Worm (Caenorhabditis elegans) whole organism, mixed stage, embryonic: ENCODE data around the gene folt-3.

Experiments used
- M03D4.4 ChIP-seq: sonication (generic microtip); optimal IDR thresholded peaks from 2 replicates; lab custom pipeline; 2017; ENCODE audit warnings: mild to moderate bottlenecking, missing genetic modification characterization, missing compliant biosample characterization
- bed-3 ChIP-seq: fragments of 200-800 bp; sonication (Bioruptor generic); optimal IDR thresholded peaks from 3 replicates; lab custom pipeline; 2018; ENCODE audit warnings: mild to moderate bottlenecking, missing genetic modification characterization, moderate library complexity, missing compliant biosample characterization
- ceh-39 ChIP-seq: fragments of 150-350 bp; optimal IDR thresholded peaks from 2 replicates; lab custom pipeline; 2014; ENCODE audit warnings: missing biosample characterization, missing genetic modification characterization
- ceh-43 ChIP-seq: fragments of 200-800 bp; sonication (Bioruptor generic); optimal IDR thresholded peaks from 2 replicates; lab custom pipeline; 2018; ENCODE audit warnings: mild to moderate bottlenecking, missing genetic modification characterization, moderate library complexity, missing compliant biosample characterization
- ces-1 ChIP-seq: fragments of 150-350 bp; optimal IDR thresholded peaks from 2 replicates; lab custom pipeline; 2014; ENCODE audit warnings: missing biosample characterization, missing genetic modification reagents, missing genetic modification characterization
- cnd-1 ChIP-seq: fragments of 200-800 bp; sonication (Bioruptor generic); optimal IDR thresholded peaks from 2 replicates; lab custom pipeline; 2018; ENCODE audit warnings: mild to moderate bottlenecking, missing genetic modification characterization, missing compliant biosample characterization
- elt-1 ChIP-seq: sonication (generic microtip); optimal IDR thresholded peaks from 2 replicates; lab custom pipeline; 2017; ENCODE audit warnings: missing genetic modification characterization, mild to moderate bottlenecking, missing compliant biosample characterization, antibody characterized with exemption, moderate library complexity, borderline replicate concordance; ENCODE audit not compliant: insufficient read depth
- elt-3 ChIP-seq: fragments of 150-350 bp; optimal IDR thresholded peaks from 2 replicates; lab custom pipeline; 2014; ENCODE audit warnings: missing biosample characterization, missing genetic modification characterization
- ham-2 ChIP-seq: fragments of 200-800 bp; sonication (Bioruptor generic); optimal IDR thresholded peaks from 2 replicates; lab custom pipeline; 2018; ENCODE audit warnings: mild to moderate bottlenecking, missing genetic modification characterization, missing compliant biosample characterization
- hlh-1 ChIP-seq: fragments of 150-350 bp; optimal IDR thresholded peaks from 2 replicates; lab custom pipeline; 2014; ENCODE audit warnings: missing biosample characterization, missing genetic modification reagents, missing genetic modification characterization
- lin-13 ChIP-seq: fragments of 150-350 bp; optimal IDR thresholded peaks from 2 replicates; lab custom pipeline; 2014; ENCODE audit warnings: missing biosample characterization, missing genetic modification characterization
- lin-32 ChIP-seq: fragments of 200-800 bp; sonication (Bioruptor generic); optimal IDR thresholded peaks from 2 replicates; lab custom pipeline; 2018; ENCODE audit warnings: mild to moderate bottlenecking, missing genetic modification characterization, missing compliant biosample characterization
- mep-1 ChIP-seq: fragments of 150-350 bp; optimal IDR thresholded peaks from 2 replicates; lab custom pipeline; 2017; ENCODE audit warnings: missing biosample characterization, missing genetic modification reagents, missing genetic modification characterization, inconsistent platforms
- mls-2 ChIP-seq: sonication (generic microtip); optimal IDR thresholded peaks from 2 replicates; lab custom pipeline; 2016; ENCODE audit warnings: mild to moderate bottlenecking, missing genetic modification characterization, moderate library complexity, missing compliant biosample characterization
- nhr-12 ChIP-seq: fragments of 150-350 bp; optimal IDR thresholded peaks from 2 replicates; lab custom pipeline; 2014; ENCODE audit warnings: missing biosample characterization, missing genetic modification characterization
- nhr-2 ChIP-seq: fragments of 150-350 bp; optimal IDR thresholded peaks from 2 replicates; lab custom pipeline; 2014; ENCODE audit warnings: missing biosample characterization, missing genetic modification characterization
- nhr-237 ChIP-seq: fragments of 150-350 bp; optimal IDR thresholded peaks from 2 replicates; lab custom pipeline; 2014; ENCODE audit warnings: missing biosample characterization, missing genetic modification characterization
- sem-2 ChIP-seq: fragments of 200-800 bp; sonication (Bioruptor generic); optimal IDR thresholded peaks from 2 replicates; lab custom pipeline; 2018; ENCODE audit warnings: mild to moderate bottlenecking, missing genetic modification characterization, missing compliant biosample characterization
- snpc-4 ChIP-seq: fragments of 150-350 bp; optimal IDR thresholded peaks from 2 replicates; lab custom pipeline; 2014; ENCODE audit warnings: missing biosample characterization, missing genetic modification characterization
- sptf-1 ChIP-seq: sonication (generic microtip); optimal IDR thresholded peaks from 2 replicates; lab custom pipeline; 2017; ENCODE audit warnings: mild to moderate bottlenecking, missing genetic modification characterization, moderate library complexity, missing compliant biosample characterization
- tbx-8 ChIP-seq: fragments of 200-800 bp; sonication (Bioruptor generic); optimal IDR thresholded peaks from 2 replicates; lab custom pipeline; 2018; ENCODE audit warnings: mild to moderate bottlenecking, missing genetic modification characterization, moderate library complexity, missing compliant biosample characterization
- unc-120 ChIP-seq: sonication (generic microtip); optimal IDR thresholded peaks from 2 replicates; lab custom pipeline; 2017; ENCODE audit warnings: missing genetic modification characterization, missing compliant biosample characterization; ENCODE audit not compliant: poor library complexity, severe bottlenecking
- unc-39 ChIP-seq: fragments of 150-350 bp; optimal IDR thresholded peaks from 2 replicates; lab custom pipeline; 2014; ENCODE audit warnings: missing biosample characterization, missing genetic modification characterization
- unc-62 ChIP-seq: fragments of 150-350 bp; optimal IDR thresholded peaks from 2 replicates; lab custom pipeline; 2014; ENCODE audit warnings: missing biosample characterization, missing genetic modification reagents, missing genetic modification characterization
- zip-8 ChIP-seq: fragments of 150-350 bp; optimal IDR thresholded peaks from 2 replicates; lab custom pipeline; 2014; ENCODE audit warnings: missing biosample characterization, missing genetic modification characterization
- ztf-11 ChIP-seq: fragments of 150-350 bp; optimal IDR thresholded peaks from 2 replicates; lab custom pipeline; 2014; ENCODE audit warnings: missing biosample characterization, missing genetic modification characterization

Gene folt-3

ce11 chrV:7624652-7625051, 15.1 kb upstream of the folt-3 start, which contains the start of gene grsp-4:
grsp-4 (plus strand) TSS chrV:7624952.
- TF ChIP-seq nhr-12 (tag; lab: Kevin White, UChicago) (no peak), sptf-1 (tag; lab: Kevin White, UChicago) (no peak), ces-1 (GFP tag; lab: Kevin White, UChicago) (no peak), lin-13 (tag; lab: Kevin White, UChicago) (no peak), zip-8 (tag; lab: Kevin White, UChicago) (no peak), lin-32 (GFP tag; lab: Kevin White, UChicago) (no peak), ceh-39 (tag; lab: Kevin White, UChicago) (no peak), unc-120 (tag; lab: Kevin White, UChicago) (no peak)

ce11 chrV:7624152-7624551, 14.6 kb upstream of the folt-3 start, which contains the start of gene C50E3.13:
C50E3.13 (minus strand) TSS chrV:7624252.
- TF ChIP-seq mep-1 (tag; lab: Kevin White, UChicago): no peak
- no peak for TF ChIP-seq ceh-39 (tag; lab: Kevin White, UChicago)
- TF ChIP-seq cnd-1 (tag; lab: Kevin White, UChicago): no peak
- no peak for TF ChIP-seq ces-1 (GFP tag; lab: Kevin White, UChicago)
- no peak for TF ChIP-seq unc-39 (tag; lab: Kevin White, UChicago)
- TF ChIP-seq mls-2 (tag; lab: Kevin White, UChicago): no peak

DNA sequence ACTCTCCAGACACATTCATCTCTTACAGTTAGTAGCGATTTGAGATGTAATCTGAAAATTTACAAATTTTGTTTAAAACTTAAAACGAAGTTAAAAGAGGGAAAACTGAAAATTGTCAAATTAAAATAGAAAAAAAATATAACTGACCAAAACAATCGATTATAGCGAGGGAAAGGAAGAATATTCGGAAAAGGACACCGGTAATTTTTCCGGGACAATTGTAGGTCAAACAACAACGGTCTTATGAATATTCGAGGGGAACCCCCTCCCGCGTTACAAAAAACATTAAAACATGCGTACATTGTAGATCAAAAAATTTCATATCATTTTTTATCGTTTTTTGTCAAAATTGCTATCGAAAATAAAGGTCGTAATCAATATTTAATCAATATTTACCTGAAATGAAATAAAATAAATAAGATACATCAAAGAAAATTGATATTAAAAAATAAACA, 12.5 kb upstream of the folt-3 start, which contains the start of gene C50E3.12:
Gene C50E3.12, minus strand, starts transcription at position 51 of the 455 bp plus-strand sequence.
- no peak for TF ChIP-seq zip-8 (tag; lab: Kevin White, UChicago)
- no peak for TF ChIP-seq tbx-8 (GFP tag; lab: Kevin White, UChicago)
- no peak for TF ChIP-seq mep-1 (tag; lab: Kevin White, UChicago)
- TF ChIP-seq elt-1 (tag; lab: Kevin White, UChicago): no peak
- TF ChIP-seq unc-120 (tag; lab: Kevin White, UChicago): no peak
- no peak for TF ChIP-seq lin-32 (GFP tag; lab: Kevin White, UChicago)
- no peak for TF ChIP-seq unc-39 (tag; lab: Kevin White, UChicago)
- TF ChIP-seq nhr-12 (tag; lab: Kevin White, UChicago): no peak

ce11 chrV:7618114-7618513, 8.6 kb upstream of the folt-3 start, which contains the start of gene C50E3.15:
C50E3.15 (plus strand) TSS chrV:7618414.
- TF ChIP-seq sem-2 (GFP tag; lab: Kevin White, UChicago) (no peak), unc-62 (GFP tag; lab: Kevin White, UChicago) (no peak), ztf-11 (tag; lab: Kevin White, UChicago) (no peak), ceh-39 (tag; lab: Kevin White, UChicago) (no peak), mep-1 (tag; lab: Kevin White, UChicago) (no peak), nhr-2 (tag; lab: Kevin White, UChicago) (no peak), hlh-1 (tag; lab: Kevin White, UChicago) (no peak), sptf-1 (tag; lab: Kevin White, UChicago) (no peak), nhr-237 (tag; lab: Kevin White, UChicago) (no peak), mls-2 (tag; lab: Kevin White, UChicago) (no peak), elt-3 (no peak), M03D4.4 (no peak), ces-1 (GFP tag; lab: Kevin White, UChicago) (no peak), nhr-12 (tag; lab: Kevin White, UChicago) (no peak), ceh-43 (GFP tag; lab: Kevin White, UChicago) (no peak), lin-13 (tag; lab: Kevin White, UChicago) (no peak)

- TF ChIP-seq elt-1 (tag; lab: Kevin White, UChicago): no peak
- no peak for TF ChIP-seq lin-13 (tag; lab: Kevin White, UChicago)
- no peak for TF ChIP-seq unc-39 (tag; lab: Kevin White, UChicago)
- TF ChIP-seq ztf-11 (tag; lab: Kevin White, UChicago): no peak
- TF ChIP-seq bed-3 (GFP tag; lab: Kevin White, UChicago): no peak
- TF ChIP-seq cnd-1 (tag; lab: Kevin White, UChicago): no peak
- TF ChIP-seq nhr-2 (tag; lab: Kevin White, UChicago): no peak
- no peak for TF ChIP-seq unc-62 (GFP tag; lab: Kevin White, UChicago)
- no peak for TF ChIP-seq snpc-4 (tag; lab: Kevin White, UChicago)
- TF ChIP-seq M03D4.4: no peak
- TF ChIP-seq sem-2 (GFP tag; lab: Kevin White, UChicago): no peak
- TF ChIP-seq ceh-43 (GFP tag; lab: Kevin White, UChicago): no peak
- no peak for TF ChIP-seq ham-2 (GFP tag; lab: Kevin White, UChicago)
Observed at ce11 chrV:7612044-7612443, 2.5 kb upstream of the folt-3 start, which contains the start of gene clec-215. clec-215 (plus strand) TSS chrV:7612344.
